Worm (Caenorhabditis elegans) whole organism, mixed stage, embryonic: ENCODE measurements around the gene C05C10.7.

Source experiments
- elt-3 ChIP-seq: fragments of 150-350 bp; optimal IDR thresholded peaks from 2 replicates; lab custom pipeline; 2014; ENCODE audit warnings: missing biosample characterization, missing genetic modification characterization
- mep-1 ChIP-seq: fragments of 150-350 bp; optimal IDR thresholded peaks from 2 replicates; lab custom pipeline; 2017; ENCODE audit warnings: missing biosample characterization, missing genetic modification reagents, missing genetic modification characterization, inconsistent platforms
- nhr-237 ChIP-seq: fragments of 150-350 bp; optimal IDR thresholded peaks from 2 replicates; lab custom pipeline; 2014; ENCODE audit warnings: missing biosample characterization, missing genetic modification characterization
- snpc-4 ChIP-seq: fragments of 150-350 bp; optimal IDR thresholded peaks from 2 replicates; lab custom pipeline; 2014; ENCODE audit warnings: missing biosample characterization, missing genetic modification characterization
- unc-39 ChIP-seq: fragments of 150-350 bp; optimal IDR thresholded peaks from 2 replicates; lab custom pipeline; 2014; ENCODE audit warnings: missing biosample characterization, missing genetic modification characterization
- ztf-11 ChIP-seq: fragments of 150-350 bp; optimal IDR thresholded peaks from 2 replicates; lab custom pipeline; 2014; ENCODE audit warnings: missing biosample characterization, missing genetic modification characterization

DNA sequence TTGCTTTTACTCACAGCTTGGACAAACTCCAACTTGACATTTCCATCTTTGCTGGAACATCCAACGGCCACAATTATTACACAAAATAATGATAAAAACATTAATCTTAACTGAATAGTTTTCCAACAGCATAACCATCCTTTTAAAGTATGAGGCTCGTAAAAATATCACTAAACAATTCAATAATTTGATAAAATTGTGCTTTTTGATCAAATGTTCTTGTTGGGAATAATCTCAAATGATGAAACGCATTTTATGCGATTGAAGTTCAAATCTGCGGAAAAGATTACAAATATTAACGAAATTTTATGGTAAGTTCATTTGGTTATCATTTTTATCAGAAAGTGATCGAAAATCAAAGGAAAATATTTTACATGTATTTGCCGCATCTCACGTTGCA lies 18.3 kb downstream of the C05C10.7 start, which contains the start of gene pho-10:
- TF ChIP-seq ztf-11 (tag; lab: Kevin White, UChicago) (no peak), unc-39 (tag; lab: Kevin White, UChicago) (no peak), snpc-4 (no peak), nhr-237 (tag; lab: Kevin White, UChicago) (no peak), mep-1 (tag; lab: Kevin White, UChicago) (no peak), elt-3 (tag; lab: Kevin White, UChicago) (no peak)
